Fruit fly (Drosophila melanogaster): Measurements from ENCODE around the gene CG3792.

- TF ChIP-seq usp (GFP tag; optimal IDR thresholded peaks at IDR 0.05) = no peak
- TF ChIP-seq CG8478 (optimal IDR thresholded peaks at IDR 0.05) = no peak
These were observed 26.4 kb upstream of the CG3792 start, which contains the start of gene Jon25Biii for dm6 chr2L:4950667-4951066.

Data from whole organism.